Worm (Caenorhabditis elegans): Measurements from ENCODE around the gene vha-2.
A peak's percentile ranks its signal among the peaks of the same experiment; 100 is the strongest.

vha-2 gene

ce11 chrIII:9793592-9794417, 11.8 kb downstream of the vha-2 start, which contains the start of the genes R10E11.9 and mcm-6:
Gene R10E11.9 (minus strand): TSS chrIII:9793642.
Gene mcm-6 (plus strand): TSS chrIII:9794367.
- TF ChIP-seq lin-13 (GFP tag; optimal IDR thresholded peaks at IDR 0.05), result no peak
- TF ChIP-seq nhr-28 (tag; optimal IDR thresholded peaks at IDR 0.05), result peak; percentile 70
- no peak for TF ChIP-seq aly-2 (tag; optimal IDR thresholded peaks at IDR 0.05)
- TF ChIP-seq daf-16 (GFP tag; optimal IDR thresholded peaks at IDR 0.05), result no peak
- TF ChIP-seq daf-16 (tag; optimal IDR thresholded peaks at IDR 0.05), result peak; percentile 23
- peak in 1 of 2 experiments; percentile 11 for TF ChIP-seq unc-62 (GFP tag; optimal IDR thresholded peaks at IDR 0.05 in 1 of 2)
- no peak for TF ChIP-seq unc-62 (tag; optimal IDR thresholded peaks at IDR 0.05)
- peak; percentile 62 for TF ChIP-seq unc-130 (GFP tag; optimal IDR thresholded peaks at IDR 0.05)
- no peak for TF ChIP-seq egl-43 (GFP tag; IDR thresholded peaks at IDR 0.05)
- peak; percentile 79 for TF ChIP-seq dpl-1 (GFP tag; optimal IDR thresholded peaks at IDR 0.05)

ce11 chrIII:9796448-9796847, 14.5 kb downstream of the vha-2 start, which contains the start of gene srxa-10:
Gene srxa-10 (minus strand): TSS chrIII:9796548.
- TF ChIP-seq Y75B8A.6 (GFP tag; IDR thresholded peaks at IDR 0.05) (no peak), Y5F2A.4 (GFP tag; optimal IDR thresholded peaks at IDR 0.05) (no peak), tag-97 (GFP tag; IDR thresholded peaks at IDR 0.05) (no peak), lin-13 (GFP tag; optimal IDR thresholded peaks at IDR 0.05) (no peak), daf-8 (GFP tag; IDR thresholded peaks at IDR 0.05) (no peak), vab-7 (GFP tag; IDR thresholded peaks at IDR 0.05) (no peak), nhr-48 (tag; optimal IDR thresholded peaks at IDR 0.05) (no peak), fkh-10 (GFP tag; optimal IDR thresholded peaks at IDR 0.05) (no peak), arid-1 (GFP tag; conservative IDR thresholded peaks at IDR 0.05) (no peak), saeg-2 (GFP tag; IDR thresholded peaks at IDR 0.05) (no peak), lir-3 (tag; optimal IDR thresholded peaks at IDR 0.05) (no peak), lsy-2 (tag; optimal IDR thresholded peaks at IDR 0.05) (no peak)

- TF ChIP-seq mdt-29 (GFP tag; IDR thresholded peaks at IDR 0.05) (no peak), snpc-1.2 (GFP tag; IDR thresholded peaks at IDR 0.05) (no peak), jun-1 (tag; optimal IDR thresholded peaks at IDR 0.05) (no peak), egl-27 (tag; optimal IDR thresholded peaks at IDR 0.05) (no peak), lin-38 (GFP tag; IDR thresholded peaks at IDR 0.05) (peak; percentile 26), daf-16 (GFP tag; optimal IDR thresholded peaks at IDR 0.05) (no peak), daf-16 (tag; optimal IDR thresholded peaks at IDR 0.05) (peak; percentile 10), daf-19 (GFP tag; conservative IDR thresholded peaks at IDR 0.05) (no peak), mes-2 (tag; optimal IDR thresholded peaks at IDR 0.05; ENCODE audit: poor library complexity, severe bottlenecking) (peak; percentile 89), aha-1 (tag) (peak; percentile 68), daf-8 (GFP tag; IDR thresholded peaks at IDR 0.05) (no peak), rbr-2 (tag; optimal IDR thresholded peaks at IDR 0.05) (no peak), Y5F2A.4 (GFP tag; optimal IDR thresholded peaks at IDR 0.05) (no peak), hmg-1.1 (GFP tag; IDR thresholded peaks at IDR 0.05) (0 out of 2 replicates have a peak, but pooled peaks have one; percentile 8), pqm-1 (tag; optimal IDR thresholded peaks at IDR 0.05) (no peak), lin-15B (tag; optimal IDR thresholded peaks at IDR 0.05) (no peak), ceh-82 (tag; optimal IDR thresholded peaks at IDR 0.05) (no peak), snpc-4 (tag; optimal IDR thresholded peaks at IDR 0.05) (no peak), lsy-2 (tag; optimal IDR thresholded peaks at IDR 0.05) (peak in 1 of 2 experiments; percentile 56), unc-39 (tag; optimal IDR thresholded peaks at IDR 0.05) (no peak), lin-29 (GFP tag; IDR thresholded peaks at IDR 0.05) (no peak), Y75B8A.6 (GFP tag; IDR thresholded peaks at IDR 0.05) (no peak), zfp-3 (GFP tag; conservative IDR thresholded peaks at IDR 0.05) (no peak), tra-1 (GFP tag; IDR thresholded peaks at IDR 0.05) (no peak), zip-11 (GFP tag; IDR thresholded peaks at IDR 0.05) (no peak), hlh-11 (tag; optimal IDR thresholded peaks at IDR 0.05) (no peak)
These were observed 16.7 kb downstream of the vha-2 start, which contains the start of gene ZK632.2 for ce11 chrIII:9798478-9799157. Gene ZK632.2 (plus strand): TSS chrIII:9799107.

Data from whole organism, L4 larva.